Fruit fly (Drosophila melanogaster): ENCODE results near the gene schuy.
A peak's percentile ranks its signal among the peaks of the same experiment; 100 is the strongest.

schuy gene

dm6 chr3L:20004442-20004869, 18.6 kb downstream of the schuy start (continued):
- TF ChIP-seq CG2875 (GFP tag; optimal IDR thresholded peaks at IDR 0.05), result peak; percentile 14
- no peak for TF ChIP-seq CG14441 (GFP tag; IDR thresholded peaks at IDR 0.05)
- peak; percentile 32; the same call in 1 of the 2 replicates for TF ChIP-seq CG32532 (GFP tag; IDR thresholded peaks at IDR 0.05)
- TF ChIP-seq Dp (GFP tag; optimal IDR thresholded peaks at IDR 0.05), result peak; percentile 4
- peak; percentile 15 for TF ChIP-seq dmrt99B (tag; optimal IDR thresholded peaks at IDR 0.05)
- TF ChIP-seq CG11560 (tag; IDR thresholded peaks at IDR 0.05), result no peak
- no peak for TF ChIP-seq CG12942 (GFP tag; optimal IDR thresholded peaks at IDR 0.05)
- no peak for TF ChIP-seq CG6854 (GFP tag; optimal IDR thresholded peaks at IDR 0.05)
- TF ChIP-seq CG3281 (GFP tag; optimal IDR thresholded peaks at IDR 0.05), result no peak
- no peak for TF ChIP-seq Fer2 (tag; optimal IDR thresholded peaks at IDR 0.05)
- TF ChIP-seq CG4730 (GFP tag; IDR thresholded peaks at IDR 0.05), result no peak
- no peak for TF ChIP-seq dmrt11E (tag; optimal IDR thresholded peaks at IDR 0.05)
- no peak for TF ChIP-seq Deaf1 (tag; optimal IDR thresholded peaks at IDR 0.05)
- TF ChIP-seq tin (GFP tag; optimal IDR thresholded peaks at IDR 0.05), result no peak
- TF ChIP-seq CrebB (tag; optimal IDR thresholded peaks at IDR 0.05), result no peak
- no peak for TF ChIP-seq CG10543 (GFP tag; optimal IDR thresholded peaks at IDR 0.05)
- TF ChIP-seq salm (tag; optimal IDR thresholded peaks at IDR 0.05), result no peak
- TF ChIP-seq Neu2 (GFP tag; optimal IDR thresholded peaks at IDR 0.05; ENCODE audit: borderline replicate concordance), result no peak
- TF ChIP-seq CG33557 (GFP tag; optimal IDR thresholded peaks at IDR 0.05), result peak; percentile 23
- TF ChIP-seq CG7928 (GFP tag; optimal IDR thresholded peaks at IDR 0.05), result no peak
- TF ChIP-seq cad (GFP tag; optimal IDR thresholded peaks at IDR 0.05), result no peak
- peak; percentile 33; the same call in 1 of the 2 replicates for TF ChIP-seq nerfin-2 (GFP tag; IDR thresholded peaks at IDR 0.05; ENCODE audit: partially characterized antibody)
- no peak for TF ChIP-seq Xbp1 (GFP tag; optimal IDR thresholded peaks at IDR 0.05)
- TF ChIP-seq Dad (GFP tag; optimal IDR thresholded peaks at IDR 0.05), result no peak
- no peak for TF ChIP-seq CG11093 (GFP tag; IDR thresholded peaks at IDR 0.05)
- TF ChIP-seq Hr51 (GFP tag; optimal IDR thresholded peaks at IDR 0.05), result peak in 1 of 2 experiments; percentile 37
- TF ChIP-seq CG3065 (GFP tag; optimal IDR thresholded peaks at IDR 0.05), result no peak
- peak; percentile 16 for TF ChIP-seq twi (tag; optimal IDR thresholded peaks at IDR 0.05)
- TF ChIP-seq bigmax (GFP tag; optimal IDR thresholded peaks at IDR 0.05), result no peak
- TF ChIP-seq cwo (GFP tag; optimal IDR thresholded peaks at IDR 0.05), result no peak
- TF ChIP-seq ttk (GFP tag; IDR thresholded peaks at IDR 0.05), result no peak
- TF ChIP-seq fd3F (GFP tag; optimal IDR thresholded peaks at IDR 0.05), result no peak
- TF ChIP-seq Nf-YB (GFP tag; optimal IDR thresholded peaks at IDR 0.05), result no peak
- no peak for TF ChIP-seq gt (GFP tag; IDR thresholded peaks at IDR 0.05)
- no peak for TF ChIP-seq rib (GFP tag; IDR thresholded peaks at IDR 0.05)
- TF ChIP-seq disco-r (GFP tag; optimal IDR thresholded peaks at IDR 0.05), result no peak
- TF ChIP-seq Mrtf (GFP tag; IDR thresholded peaks at IDR 0.05), result no peak
- no peak for TF ChIP-seq CG18619 (GFP tag; optimal IDR thresholded peaks at IDR 0.05)
- TF ChIP-seq CG4424 (GFP tag; optimal IDR thresholded peaks at IDR 0.05), result no peak
- no peak for TF ChIP-seq CG15479 (GFP tag; optimal IDR thresholded peaks at IDR 0.05)
- TF ChIP-seq ken (GFP tag; IDR thresholded peaks at IDR 0.05), result no peak
- no peak; the same call in 2 of the 3 replicates for TF ChIP-seq gce (GFP tag; IDR thresholded peaks at IDR 0.05)
- no peak for TF ChIP-seq mld (GFP tag; IDR thresholded peaks at IDR 0.05; ENCODE audit: partially characterized antibody)
- TF ChIP-seq CG8924 (tag; optimal IDR thresholded peaks at IDR 0.05), result no peak
- TF ChIP-seq al (GFP tag; IDR thresholded peaks at IDR 0.05), result no peak
- no peak for TF ChIP-seq Ets97D (GFP tag; optimal IDR thresholded peaks at IDR 0.05)
- TF ChIP-seq CG13424 (tag; optimal IDR thresholded peaks at IDR 0.05), result peak; percentile 38
- TF ChIP-seq zf30C (GFP tag; optimal IDR thresholded peaks at IDR 0.05), result no peak
- peak; percentile 13 for TF ChIP-seq PHDP (tag; optimal IDR thresholded peaks at IDR 0.05)
- no peak for TF ChIP-seq Dek (tag; optimal IDR thresholded peaks at IDR 0.05)
- peak; percentile 31 for TF ChIP-seq CG12391 (tag; optimal IDR thresholded peaks at IDR 0.05)

Measured in whole organism, embryonic.